Worm (Caenorhabditis elegans) whole organism, early embryonic: ENCODE measurements around the gene vars-1.

Experiments
- B0310.2 ChIP-seq: sonication (generic microtip); optimal IDR thresholded peaks from 2 replicates; lab custom pipeline; 2016; ENCODE audit warnings: mild to moderate bottlenecking, missing genetic modification characterization, missing compliant biosample characterization
- aly-1 ChIP-seq: sonication (generic microtip); optimal IDR thresholded peaks from 2 replicates; lab custom pipeline; 2016; ENCODE audit warnings: missing genetic modification characterization, missing compliant biosample characterization
- ama-1 ChIP-seq: fragments of 150-350 bp; optimal IDR thresholded peaks from 2 replicates; lab custom pipeline; 2014
- ceh-13 ChIP-seq: fragments of 200-800 bp; sonication (Bioruptor generic); optimal IDR thresholded peaks from 2 replicates; lab custom pipeline; 2018; ENCODE audit warnings: mild to moderate bottlenecking, missing genetic modification characterization, missing compliant biosample characterization
- ceh-36 ChIP-seq: sonication (generic microtip); optimal IDR thresholded peaks from 2 replicates; lab custom pipeline; 2016; ENCODE audit warnings: missing genetic modification characterization, inconsistent platforms, missing compliant biosample characterization
- ets-7 ChIP-seq: sonication (generic microtip); optimal IDR thresholded peaks from 2 replicates; lab custom pipeline; 2016; ENCODE audit warnings: missing genotype, missing genetic modification characterization, missing compliant biosample characterization
- flt-1 ChIP-seq: fragments of 200-800 bp; sonication (Bioruptor generic); IDR thresholded peaks from 2 replicates; pipeline ENCODE4 v1.3.6; 2022; ENCODE audit warnings: missing genetic modification characterization, missing compliant biosample characterization
- hmbx-1 ChIP-seq: sonication (generic microtip); optimal IDR thresholded peaks from 2 replicates; lab custom pipeline; 2016; ENCODE audit warnings: mild to moderate bottlenecking, missing genetic modification characterization, missing compliant biosample characterization
- hmg-4 ChIP-seq: fragments of 200-800 bp; sonication (Bioruptor generic); optimal IDR thresholded peaks from 2 replicates; lab custom pipeline; 2018; ENCODE audit warnings: mild to moderate bottlenecking, missing genetic modification characterization, missing compliant biosample characterization
- pes-1 ChIP-seq: fragments of 200-800 bp; sonication (Bioruptor generic); IDR thresholded peaks from 2 replicates; pipeline ENCODE4 v1.3.6; 2022; ENCODE audit warnings: missing genetic modification reagents, missing genetic modification characterization, missing compliant biosample characterization
- scrt-1 ChIP-seq: fragments of 200-800 bp; sonication (Bioruptor generic); IDR thresholded peaks from 2 replicates; pipeline ENCODE4 v1.3.6; 2022; ENCODE audit warnings: missing genetic modification characterization, missing compliant biosample characterization
- sea-1 ChIP-seq: fragments of 200-800 bp; sonication (Bioruptor generic); conservative IDR thresholded peaks from 2 replicates; pipeline ENCODE4 v1.3.6; 2022; ENCODE audit warnings: missing genetic modification characterization, missing compliant biosample characterization
- tbx-11 ChIP-seq: fragments of 200-800 bp; sonication (Bioruptor generic); IDR thresholded peaks from 2 replicates; pipeline ENCODE4 v1.3.6; 2022; ENCODE audit warnings: missing genetic modification characterization, missing compliant biosample characterization
- tra-4 ChIP-seq: sonication (generic microtip); optimal IDR thresholded peaks from 2 replicates; lab custom pipeline; 2017; ENCODE audit warnings: missing genetic modification characterization, missing compliant biosample characterization

DNA sequence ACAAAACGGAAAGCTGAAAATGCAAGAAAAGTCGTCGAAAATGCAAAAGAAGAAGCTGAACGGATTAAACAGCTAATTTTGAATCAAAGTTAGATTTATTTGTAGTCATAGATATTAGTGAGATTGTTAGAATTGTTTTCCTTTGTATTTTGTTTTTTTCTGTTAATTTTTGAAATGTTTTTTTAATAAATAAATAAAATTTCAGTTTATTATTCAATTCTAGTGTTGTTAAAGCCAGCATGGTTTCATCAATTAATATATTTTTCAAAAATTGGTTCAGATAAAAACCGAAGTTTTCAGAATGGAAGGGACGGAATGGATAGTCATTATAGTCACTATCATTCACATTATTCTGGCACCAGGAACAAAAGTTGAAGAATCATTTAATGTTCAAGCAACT, 3.6 kb downstream of the vars-1 start, which contains the start of gene algn-12:
- no peak for TF ChIP-seq ama-1
- no peak for TF ChIP-seq pes-1 (GFP tag; lab: Robert Waterston, UW)
- TF ChIP-seq flt-1 (GFP tag; lab: Robert Waterston, UW) = no peak
- TF ChIP-seq ceh-36 = no peak
- no peak for TF ChIP-seq tbx-11 (GFP tag; lab: Robert Waterston, UW)
- no peak for TF ChIP-seq hmg-4 (GFP tag; lab: Kevin White, UChicago)
- TF ChIP-seq sea-1 (GFP tag; lab: Robert Waterston, UW) = no peak
- TF ChIP-seq ets-7 (tag; lab: Kevin White, UChicago) = no peak
- no peak for TF ChIP-seq aly-1
- no peak for TF ChIP-seq scrt-1 (GFP tag; lab: Robert Waterston, UW)
- no peak for TF ChIP-seq B0310.2
- TF ChIP-seq tra-4 (tag; lab: Kevin White, UChicago) = no peak
- TF ChIP-seq hmbx-1 = no peak
- no peak for TF ChIP-seq ceh-13 (GFP tag; lab: Kevin White, UChicago)
